Worm (Caenorhabditis elegans) whole organism, late embryonic: ENCODE data around the gene fbxa-39.

Source experiments
- C08G9.2 ChIP-seq: sonication (generic microtip); optimal IDR thresholded peaks from 2 replicates; lab custom pipeline; 2016; ENCODE audit warnings: mild to moderate bottlenecking, missing genetic modification characterization, moderate library complexity, missing compliant biosample characterization
- F13H6.1 ChIP-seq: sonication (generic microtip); optimal IDR thresholded peaks from 2 replicates; lab custom pipeline; 2016; ENCODE audit warnings: missing genetic modification characterization, missing compliant biosample characterization
- K02D7.2 ChIP-seq: sonication (generic microtip); optimal IDR thresholded peaks from 2 replicates; lab custom pipeline; 2017; ENCODE audit warnings: mild to moderate bottlenecking, missing genetic modification characterization, missing compliant biosample characterization
- Y22D7AL.16 ChIP-seq: sonication (generic microtip); optimal IDR thresholded peaks from 2 replicates; lab custom pipeline; 2016; ENCODE audit warnings: missing genetic modification characterization, missing compliant biosample characterization
- ama-1 ChIP-seq: fragments of 150-350 bp; optimal IDR thresholded peaks from 2 replicates; lab custom pipeline; 2014
- ceh-14 ChIP-seq: sonication (generic microtip); optimal IDR thresholded peaks from 2 replicates; lab custom pipeline; 2016; ENCODE audit warnings: missing genotype, missing genetic modification characterization, missing compliant biosample characterization
- ceh-2 ChIP-seq: sonication (generic microtip); optimal IDR thresholded peaks from 2 replicates; lab custom pipeline; 2016; ENCODE audit warnings: missing genotype, missing genetic modification characterization, missing compliant biosample characterization
- ceh-22 ChIP-seq: sonication (generic microtip); optimal IDR thresholded peaks from 2 replicates; lab custom pipeline; 2017; ENCODE audit warnings: missing biosample characterization, missing genetic modification characterization
- ceh-30 ChIP-seq: fragments of 150-350 bp; optimal IDR thresholded peaks from 2 replicates; lab custom pipeline; 2014; ENCODE audit warnings: missing biosample characterization, missing genetic modification characterization
- ceh-31 ChIP-seq: sonication (generic microtip); optimal IDR thresholded peaks from 2 replicates; lab custom pipeline; 2016; ENCODE audit warnings: missing genetic modification characterization, missing compliant biosample characterization
- ceh-34 ChIP-seq: sonication (generic microtip); optimal IDR thresholded peaks from 2 replicates; lab custom pipeline; 2016; ENCODE audit warnings: mild to moderate bottlenecking, missing genetic modification characterization, missing compliant biosample characterization
- ceh-48 ChIP-seq: sonication (generic microtip); optimal IDR thresholded peaks from 2 replicates; lab custom pipeline; 2016; ENCODE audit warnings: missing genetic modification characterization, inconsistent platforms, missing compliant biosample characterization
- dmd-4 ChIP-seq: sonication (generic microtip); optimal IDR thresholded peaks from 2 replicates; lab custom pipeline; 2016; ENCODE audit warnings: borderline replicate concordance, missing genetic modification characterization, missing compliant biosample characterization
- dve-1 ChIP-seq: sonication (generic microtip); optimal IDR thresholded peaks from 2 replicates; lab custom pipeline; 2017; ENCODE audit warnings: antibody characterized with exemption, mild to moderate bottlenecking, missing genetic modification characterization, missing compliant biosample characterization
- elt-2 ChIP-seq: sonication (generic microtip); optimal IDR thresholded peaks from 2 replicates; lab custom pipeline; 2016; ENCODE audit warnings: missing genetic modification reagents, missing genetic modification characterization, missing compliant biosample characterization
- elt-4 ChIP-seq: sonication (generic microtip); optimal IDR thresholded peaks from 2 replicates; lab custom pipeline; 2016; ENCODE audit warnings: missing genetic modification characterization, missing compliant biosample characterization
- ets-4 ChIP-seq: sonication (generic microtip); optimal IDR thresholded peaks from 2 replicates; lab custom pipeline; 2016; ENCODE audit warnings: missing genetic modification characterization, missing compliant biosample characterization
- hlh-30 ChIP-seq: sonication (generic microtip); optimal IDR thresholded peaks from 2 replicates; lab custom pipeline; 2017; ENCODE audit warnings: antibody characterized with exemption, missing genetic modification characterization, missing compliant biosample characterization; ENCODE audit not compliant: insufficient read depth
- hlh-6 ChIP-seq: sonication (generic microtip); optimal IDR thresholded peaks from 2 replicates; lab custom pipeline; 2016; ENCODE audit warnings: missing genotype, missing genetic modification characterization, missing compliant biosample characterization
- lim-6 ChIP-seq: sonication (generic microtip); optimal IDR thresholded peaks from 2 replicates; lab custom pipeline; 2016; ENCODE audit warnings: missing genetic modification characterization, missing compliant biosample characterization
- mec-3 ChIP-seq: sonication (generic microtip); optimal IDR thresholded peaks from 2 replicates; lab custom pipeline; 2016; ENCODE audit warnings: borderline replicate concordance, missing genetic modification characterization, missing compliant biosample characterization
- nfya-1 ChIP-seq: sonication (generic microtip); optimal IDR thresholded peaks from 2 replicates; lab custom pipeline; 2017; ENCODE audit warnings: missing genetic modification characterization, mild to moderate bottlenecking, missing compliant biosample characterization, antibody characterized with exemption, moderate library complexity
- nhr-11 ChIP-seq: fragments of 150-350 bp; optimal IDR thresholded peaks from 2 replicates; lab custom pipeline; 2014; ENCODE audit warnings: missing biosample characterization, missing genetic modification characterization
- nhr-232 ChIP-seq: sonication (generic microtip); optimal IDR thresholded peaks from 2 replicates; lab custom pipeline; 2016; ENCODE audit warnings: missing genetic modification characterization, missing compliant biosample characterization
- npax-4 ChIP-seq: sonication (generic microtip); optimal IDR thresholded peaks from 2 replicates; lab custom pipeline; 2016; ENCODE audit warnings: missing genetic modification characterization, missing compliant biosample characterization
- odd-2 ChIP-seq: sonication (generic microtip); optimal IDR thresholded peaks from 2 replicates; lab custom pipeline; 2017; ENCODE audit warnings: antibody characterized with exemption, mild to moderate bottlenecking, missing genetic modification characterization, missing compliant biosample characterization
- pax-1 ChIP-seq: fragments of 150-350 bp; optimal IDR thresholded peaks from 2 replicates; lab custom pipeline; 2014; ENCODE audit warnings: missing biosample characterization, missing genetic modification characterization
- pha-2 ChIP-seq: sonication (generic microtip); optimal IDR thresholded peaks from 2 replicates; lab custom pipeline; 2017; ENCODE audit warnings: mild to moderate bottlenecking, missing genetic modification characterization, missing compliant biosample characterization
- pha-4 ChIP-seq: fragments of 150-350 bp; optimal IDR thresholded peaks from 2 replicates; lab custom pipeline; 2018; ENCODE audit warnings: missing biosample characterization, missing genetic modification reagents, missing genetic modification characterization
- ref-2 ChIP-seq: sonication (generic microtip); optimal IDR thresholded peaks from 2 replicates; lab custom pipeline; 2016; ENCODE audit warnings: missing genetic modification characterization, missing compliant biosample characterization
- rnt-1 ChIP-seq: sonication (generic microtip); optimal IDR thresholded peaks from 2 replicates; lab custom pipeline; 2016; ENCODE audit warnings: missing genetic modification characterization, missing compliant biosample characterization
- sdc-2 ChIP-seq: sonication (generic microtip); optimal IDR thresholded peaks from 2 replicates; lab custom pipeline; 2016; ENCODE audit warnings: missing genotype, missing genetic modification characterization, missing compliant biosample characterization
- sox-4 ChIP-seq: sonication (generic microtip); optimal IDR thresholded peaks from 2 replicates; lab custom pipeline; 2017; ENCODE audit warnings: mild to moderate bottlenecking, missing genetic modification characterization, inconsistent platforms, missing compliant biosample characterization
- syd-9 ChIP-seq: sonication (generic microtip); optimal IDR thresholded peaks from 2 replicates; lab custom pipeline; 2016; ENCODE audit warnings: mild to moderate bottlenecking, missing genetic modification characterization, moderate library complexity, missing compliant biosample characterization
- tbx-2 ChIP-seq: sonication (generic microtip); optimal IDR thresholded peaks from 2 replicates; lab custom pipeline; 2016; ENCODE audit warnings: missing genetic modification characterization, missing compliant biosample characterization
- unc-42 ChIP-seq: sonication (generic microtip); optimal IDR thresholded peaks from 2 replicates; lab custom pipeline; 2016; ENCODE audit warnings: missing genotype, missing genetic modification characterization, missing compliant biosample characterization
- zip-5 ChIP-seq: sonication (generic microtip); optimal IDR thresholded peaks from 2 replicates; lab custom pipeline; 2016; ENCODE audit warnings: missing genetic modification characterization, missing compliant biosample characterization

The fbxa-39 gene

DNA sequence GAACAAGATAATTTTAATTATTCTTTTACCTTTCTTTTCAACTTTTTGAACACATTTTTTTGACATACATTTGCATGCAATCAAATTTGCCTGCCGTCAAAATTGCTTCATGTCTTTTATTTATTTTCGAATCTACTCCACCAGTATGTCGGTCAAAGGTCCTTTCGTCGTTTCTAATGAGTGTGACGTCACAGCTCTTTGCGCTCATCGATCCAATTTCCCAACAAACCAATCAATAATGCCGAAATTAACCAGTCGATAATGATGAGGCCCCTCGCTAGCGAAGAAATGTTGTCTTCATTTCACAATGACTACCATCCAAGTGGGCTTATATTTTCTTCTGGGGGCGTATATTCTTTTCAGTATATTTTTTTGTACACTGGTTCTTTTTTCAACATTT lies 9.9 kb upstream of the fbxa-39 start, which contains the start of gene Y54F10BM.6:
Gene Y54F10BM.6, plus strand, starts transcription at position 301 of the 400 bp plus-strand sequence.
- TF ChIP-seq Y22D7AL.16 = no peak

DNA sequence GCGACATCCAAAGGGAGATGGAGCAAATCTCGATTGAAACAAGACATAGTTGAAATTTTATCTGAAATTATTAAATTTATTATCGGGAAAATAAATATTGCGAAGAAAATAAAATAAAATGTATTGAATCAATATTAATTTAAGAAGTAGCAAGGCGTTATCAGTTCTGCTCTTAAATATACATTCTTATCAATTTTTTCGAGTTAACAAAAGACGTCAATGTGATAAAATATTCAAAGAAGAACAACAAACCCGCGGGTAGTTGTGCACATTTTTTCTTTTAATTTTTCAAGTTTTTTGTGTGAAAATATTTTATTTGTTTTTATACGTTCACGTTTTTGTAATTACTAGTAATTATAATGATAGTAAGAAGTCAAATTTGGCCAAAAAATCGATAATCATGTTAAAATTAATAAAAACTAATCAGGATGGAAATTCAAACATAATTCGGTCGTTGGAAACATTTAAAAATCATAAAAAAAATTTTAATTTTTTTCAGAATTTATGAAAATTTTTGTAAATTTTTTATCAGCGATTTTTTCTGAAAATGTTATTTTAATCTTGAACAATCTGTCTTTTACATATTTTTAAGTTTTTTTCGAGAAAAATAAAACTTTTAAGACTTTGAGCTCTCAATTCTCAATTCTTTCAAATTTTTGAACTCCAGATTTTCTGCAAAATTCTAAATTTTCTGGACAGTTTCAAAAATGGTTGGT lies 6.7 kb upstream of the fbxa-39 start, which contains the start of gene fbxa-9:
Gene fbxa-9, plus strand, starts transcription at position 666 of the 716 bp plus-strand sequence.
- peak; percentile 79 for TF ChIP-seq elt-2
- no peak for TF ChIP-seq nfya-1

DNA sequence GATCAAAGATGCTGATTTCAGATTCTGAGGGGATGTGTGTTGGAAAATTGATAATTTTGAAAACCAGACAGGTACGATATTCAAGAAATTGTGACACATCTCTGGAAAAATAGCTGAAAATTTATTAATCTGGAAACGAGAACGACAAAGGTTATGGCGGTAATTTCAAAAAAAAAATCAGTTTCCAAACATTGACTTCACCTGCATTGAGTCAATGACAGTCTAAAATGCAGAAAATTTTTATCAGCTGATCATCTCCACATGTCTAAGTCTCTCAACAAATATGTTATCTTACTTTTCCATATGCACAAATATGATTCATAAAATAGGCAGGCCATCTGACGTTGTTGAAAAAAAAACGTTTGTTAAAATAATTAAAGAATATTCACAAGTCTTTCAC lies 757 bp upstream of the fbxa-39 start, which contains the start of gene fbxa-48:
Gene fbxa-48, minus strand, starts transcription at position 101 of the 400 bp plus-strand sequence.
- TF ChIP-seq lim-6 = no peak
- TF ChIP-seq ets-4 (tag; lab: Kevin White, UChicago) = no peak
- no peak for TF ChIP-seq hlh-6 (tag; lab: Kevin White, UChicago)
- TF ChIP-seq pha-2 = no peak
- TF ChIP-seq tbx-2 (tag; lab: Kevin White, UChicago) = no peak
- TF ChIP-seq ref-2 (tag; lab: Kevin White, UChicago) = no peak
- no peak for TF ChIP-seq dve-1 (tag; lab: Kevin White, UChicago)
- TF ChIP-seq nhr-232 (tag; lab: Kevin White, UChicago) = no peak
- TF ChIP-seq mec-3 (tag; lab: Kevin White, UChicago) = no peak
- no peak for TF ChIP-seq sdc-2

DNA sequence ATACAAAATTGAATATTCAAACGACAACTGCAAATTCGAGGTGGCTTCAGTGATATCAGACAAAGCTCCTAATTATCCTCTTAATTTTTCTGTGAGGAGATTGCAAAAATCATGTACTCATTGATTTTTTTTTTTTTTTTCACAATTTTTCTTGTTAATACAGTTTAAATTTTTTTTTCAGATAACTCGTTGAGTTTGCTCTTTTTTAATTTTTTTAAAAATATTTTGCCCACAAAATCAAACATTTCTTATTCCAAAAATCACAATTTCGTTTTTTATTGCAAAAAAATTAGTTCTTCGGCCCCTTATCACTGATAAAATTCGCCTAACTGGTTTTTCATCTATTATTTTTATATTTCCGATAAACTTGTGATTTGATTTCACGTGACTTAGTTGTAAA lies 4.0 kb downstream of the fbxa-39 start, which contains the start of gene Y54F10BM.21:
Gene Y54F10BM.21, plus strand, starts transcription at position 301 of the 400 bp plus-strand sequence.
- TF ChIP-seq ceh-30 (tag; lab: Kevin White, UChicago) (no peak), odd-2 (tag; lab: Kevin White, UChicago) (no peak), ref-2 (tag; lab: Kevin White, UChicago) (no peak), F13H6.1 (tag; lab: Kevin White, UChicago) (no peak), ceh-48 (no peak), ceh-31 (tag; lab: Kevin White, UChicago) (no peak), tbx-2 (tag; lab: Kevin White, UChicago) (no peak), C08G9.2 (no peak), Y22D7AL.16 (no peak), hlh-30 (tag; lab: Kevin White, UChicago) (no peak), ets-4 (tag; lab: Kevin White, UChicago) (no peak), pax-1 (tag; lab: Kevin White, UChicago) (no peak), syd-9 (tag; lab: Kevin White, UChicago) (no peak), ceh-34 (no peak), ceh-14 (tag; lab: Kevin White, UChicago) (no peak), dmd-4 (no peak), pha-2 (no peak), dve-1 (tag; lab: Kevin White, UChicago) (no peak)

- TF ChIP-seq dve-1 (tag; lab: Kevin White, UChicago) (no peak), syd-9 (tag; lab: Kevin White, UChicago) (no peak), npax-4 (tag; lab: Kevin White, UChicago) (no peak), rnt-1 (tag; lab: Kevin White, UChicago) (no peak), C08G9.2 (no peak), nhr-11 (tag; lab: Kevin White, UChicago) (no peak), zip-5 (tag; lab: Kevin White, UChicago) (no peak), dmd-4 (no peak)
These were observed 6.6 kb downstream of the fbxa-39 start, which contains the start of gene Y54F10BM.23 for ce11 chrIII:2279457-2279856. TSS of gene Y54F10BM.23 (minus strand) at chrIII:2279557.

DNA sequence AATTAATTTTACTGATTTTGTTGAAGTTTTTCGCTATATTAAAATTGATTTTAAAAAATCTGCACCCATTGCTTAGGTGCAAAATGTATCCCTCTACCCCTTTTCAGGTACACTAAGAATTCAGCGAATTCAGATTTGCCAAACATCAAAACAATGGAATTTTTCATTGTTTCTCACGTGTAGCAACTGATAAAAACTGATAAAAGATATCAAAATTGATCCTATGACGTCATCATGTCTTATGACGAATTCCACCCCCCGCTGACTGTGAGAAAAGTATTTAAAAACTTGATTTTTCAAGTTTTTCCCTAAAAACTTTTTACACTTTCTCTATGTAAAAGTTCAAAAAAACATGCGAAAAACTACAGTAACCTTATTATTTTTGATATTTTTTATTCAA lies 7.7 kb downstream of the fbxa-39 start, which contains the start of gene Y54F10BM.22:
Gene Y54F10BM.22, plus strand, starts transcription at position 331 of the 400 bp plus-strand sequence.
- TF ChIP-seq sox-4 = no peak
- TF ChIP-seq ceh-22 (tag; lab: Kevin White, UChicago) = no peak
- no peak for TF ChIP-seq nhr-11 (tag; lab: Kevin White, UChicago)
- TF ChIP-seq ama-1 (lab: Kevin White, UChicago) = no peak
- TF ChIP-seq npax-4 (tag; lab: Kevin White, UChicago) = no peak
- no peak for TF ChIP-seq ceh-2 (tag; lab: Kevin White, UChicago)
- TF ChIP-seq K02D7.2 (tag; lab: Kevin White, UChicago) = no peak
- TF ChIP-seq unc-42 (tag; lab: Kevin White, UChicago) = no peak
- TF ChIP-seq hlh-30 (tag; lab: Kevin White, UChicago) = no peak
- TF ChIP-seq pha-4 = no peak
- no peak for TF ChIP-seq dve-1 (tag; lab: Kevin White, UChicago)
- TF ChIP-seq sdc-2 = no peak
- no peak for TF ChIP-seq ets-4 (tag; lab: Kevin White, UChicago)
- TF ChIP-seq elt-4 (tag; lab: Kevin White, UChicago) = no peak
- TF ChIP-seq hlh-6 (tag; lab: Kevin White, UChicago) = no peak
- TF ChIP-seq elt-2 = no peak
- TF ChIP-seq zip-5 (tag; lab: Kevin White, UChicago) = no peak
- TF ChIP-seq, all 69 proteins: peak for 0
